Worm (Caenorhabditis elegans) whole organism, midembryonic: ENCODE measurements around the gene ceh-19.

Experiments used
- T22C8.4 ChIP-seq: fragments of 200-800 bp; sonication (Bioruptor generic); IDR thresholded peaks from 2 replicates; pipeline ENCODE4 v1.3.6; 2022; ENCODE audit warnings: missing genetic modification characterization, missing compliant biosample characterization
- flt-1 ChIP-seq: fragments of 200-800 bp; sonication (Bioruptor generic); IDR thresholded peaks from 2 replicates; pipeline ENCODE4 v1.3.6; 2022; ENCODE audit warnings: missing genetic modification characterization, missing compliant biosample characterization
- ztf-23 ChIP-seq: fragments of 200-800 bp; sonication (Bioruptor generic); IDR thresholded peaks from 2 replicates; pipeline ENCODE4 v1.3.6; 2022; ENCODE audit warnings: missing genetic modification reagents, missing genetic modification characterization, missing compliant biosample characterization

DNA sequence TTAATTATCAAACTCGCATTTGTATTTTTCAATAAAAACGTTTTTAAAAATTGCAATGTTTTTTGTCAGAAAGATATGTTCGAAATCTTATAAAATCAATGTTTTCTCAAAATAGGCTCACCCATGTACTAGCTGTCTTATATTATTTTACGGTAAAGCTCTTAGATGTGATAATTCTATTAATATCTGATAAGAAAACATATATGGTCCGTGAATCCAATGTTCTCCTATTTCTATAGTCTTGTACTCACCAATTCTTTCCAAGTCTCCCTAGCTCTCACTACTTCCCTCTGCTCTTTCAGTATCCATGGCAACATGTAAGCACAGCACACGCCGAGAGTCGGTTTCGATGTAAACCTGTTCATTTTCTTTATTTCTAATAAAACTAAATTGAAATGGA is 22.0 kb downstream of the ceh-19 start, which contains the start of gene bbs-2:
- TF ChIP-seq flt-1 (GFP tag; lab: Robert Waterston, UW): no peak
- TF ChIP-seq ztf-23 (GFP tag; lab: Robert Waterston, UW): no peak
- TF ChIP-seq T22C8.4: no peak
